Fruit fly (Drosophila melanogaster) whole organism, prepupa: ENCODE measurements around the gene AANATL2.
A peak's percentile ranks its signal among the peaks of the same experiment; 100 is the strongest.

Experiments used
- CG10631 ChIP-seq: fragments of 200-800 bp; sonication (Bioruptor generic); optimal IDR thresholded peaks from 2 replicates; lab custom pipeline; 2016; ENCODE audit warnings: missing biosample characterization, missing genetic modification characterization
- CG10669 ChIP-seq: fragments of 200-800 bp; sonication (Bioruptor generic); optimal IDR thresholded peaks from 3 replicates; lab custom pipeline; 2018; ENCODE audit warnings: missing biosample characterization, mild to moderate bottlenecking, missing genetic modification characterization, moderate library complexity
- CG11294 ChIP-seq: fragments of 200-800 bp; sonication (Bioruptor generic); IDR thresholded peaks from 2 replicates; pipeline ENCODE4 v1.3.6; 2022; ENCODE audit warnings: missing biosample characterization, missing genetic modification characterization
- CG11762 ChIP-seq: fragments of 200-800 bp; sonication (Bioruptor generic); optimal IDR thresholded peaks from 3 replicates; lab custom pipeline; 2016; ENCODE audit warnings: missing biosample characterization, missing genetic modification characterization; ENCODE audit not compliant: insufficient read depth
- CG15336 ChIP-seq: fragments of 200-800 bp; sonication (Bioruptor generic); IDR thresholded peaks from 2 replicates; pipeline ENCODE4 v1.3.6; 2022; ENCODE audit warnings: missing biosample characterization, missing genetic modification characterization
- CG16779 ChIP-seq: fragments of 200-800 bp; sonication (Bioruptor generic); optimal IDR thresholded peaks from 3 replicates; lab custom pipeline; 2017; ENCODE audit warnings: missing biosample characterization, mild to moderate bottlenecking, missing genetic modification characterization
- CG3032 ChIP-seq: fragments of 200-800 bp; optimal IDR thresholded peaks from 2 replicates; lab custom pipeline; 2019; ENCODE audit warnings: missing biosample characterization, mild to moderate bottlenecking, missing genetic modification characterization, moderate library complexity
- CG32006 ChIP-seq: fragments of 200-800 bp; sonication (Bioruptor generic); optimal IDR thresholded peaks from 3 replicates; lab custom pipeline; 2017; ENCODE audit warnings: missing biosample characterization, mild to moderate bottlenecking, missing genetic modification characterization
- CG34406 ChIP-seq: fragments of 200-800 bp; sonication (Bioruptor generic); optimal IDR thresholded peaks from 3 replicates; lab custom pipeline; 2016; ENCODE audit warnings: missing biosample characterization, missing genetic modification characterization
- CG3919 ChIP-seq: fragments of 200-800 bp; sonication (Bioruptor generic); optimal IDR thresholded peaks from 3 replicates; lab custom pipeline; 2016; ENCODE audit warnings: missing biosample characterization, missing genetic modification characterization
- CG4318 ChIP-seq: fragments of 200-800 bp; sonication (Bioruptor generic); optimal IDR thresholded peaks from 3 replicates; lab custom pipeline; 2017; ENCODE audit warnings: missing biosample characterization, mild to moderate bottlenecking, missing genetic modification characterization
- CG6163 ChIP-seq: fragments of 200-800 bp; sonication (Bioruptor generic); IDR thresholded peaks from 3 replicates; pipeline ENCODE4 v1.3.6; 2022; ENCODE audit warnings: missing biosample characterization, missing genetic modification characterization
- CG6276 ChIP-seq: fragments of 200-800 bp; sonication (Bioruptor generic); optimal IDR thresholded peaks from 2 replicates; lab custom pipeline; 2017; ENCODE audit warnings: missing biosample characterization, mild to moderate bottlenecking, missing genetic modification characterization
- CG6808 ChIP-seq: fragments of 200-800 bp; sonication (Bioruptor generic); optimal IDR thresholded peaks from 3 replicates; lab custom pipeline; 2017; ENCODE audit warnings: missing biosample characterization, missing genetic modification characterization, mild to moderate bottlenecking, moderate library complexity, missing genetic modification reagents
- CG6854 ChIP-seq: fragments of 200-800 bp; sonication (Bioruptor generic); optimal IDR thresholded peaks from 2 replicates; lab custom pipeline; 2017; ENCODE audit warnings: missing biosample characterization, mild to moderate bottlenecking, missing genetic modification characterization
- CG8119 ChIP-seq: fragments of 200-800 bp; sonication (Bioruptor generic); IDR thresholded peaks from 3 replicates; pipeline ENCODE4 v1.3.6; 2022; ENCODE audit warnings: missing biosample characterization, missing genetic modification characterization
- CG8632 ChIP-seq: fragments of 200-800 bp; sonication (Bioruptor generic); optimal IDR thresholded peaks from 3 replicates; lab custom pipeline; 2016; ENCODE audit warnings: missing biosample characterization, missing genetic modification characterization
- CG9139 ChIP-seq: fragments of 200-800 bp; sonication (Bioruptor generic); optimal IDR thresholded peaks from 3 replicates; lab custom pipeline; 2017; ENCODE audit warnings: missing biosample characterization, mild to moderate bottlenecking, missing genetic modification characterization
- Eip75B ChIP-seq: fragments of 200-800 bp; sonication (Bioruptor generic); optimal IDR thresholded peaks from 3 replicates; lab custom pipeline; 2016; ENCODE audit warnings: missing biosample characterization, missing genetic modification characterization
- Eip78C ChIP-seq: fragments of 200-800 bp; sonication (Bioruptor generic); peaks from one replicate; lab custom pipeline; 2016; ENCODE audit warnings: missing biosample characterization, missing genetic modification characterization
- Ets96B ChIP-seq: fragments of 200-800 bp; optimal IDR thresholded peaks from 2 replicates; lab custom pipeline; 2019; ENCODE audit warnings: missing biosample characterization, mild to moderate bottlenecking, missing genetic modification characterization, moderate library complexity
- Gug ChIP-seq: fragments of 200-800 bp; sonication (Bioruptor generic); IDR thresholded peaks from 2 replicates; pipeline ENCODE4 v1.3.6; 2022; ENCODE audit warnings: missing biosample characterization, missing genetic modification characterization
- Hr39 ChIP-seq: fragments of 200-800 bp; sonication (Bioruptor generic); optimal IDR thresholded peaks from 2 replicates; lab custom pipeline; 2016; ENCODE audit warnings: missing biosample characterization, missing genetic modification characterization
- Hr4 ChIP-seq: fragments of 200-800 bp; sonication (Bioruptor generic); optimal IDR thresholded peaks from 3 replicates; lab custom pipeline; 2016; ENCODE audit warnings: missing biosample characterization, missing genetic modification characterization
- Lpt ChIP-seq: fragments of 200-800 bp; sonication (Bioruptor generic); optimal IDR thresholded peaks from 3 replicates; lab custom pipeline; 2016; ENCODE audit warnings: missing biosample characterization, missing genetic modification characterization
- Met ChIP-seq: fragments of 200-800 bp; sonication (Bioruptor generic); optimal IDR thresholded peaks from 3 replicates; lab custom pipeline; 2016; ENCODE audit warnings: missing biosample characterization, missing genetic modification characterization
- OdsH ChIP-seq: fragments of 200-800 bp; sonication (Bioruptor generic); optimal IDR thresholded peaks from 3 replicates; lab custom pipeline; 2016; ENCODE audit warnings: missing biosample characterization, missing genetic modification characterization
- Sox102F ChIP-seq: fragments of 200-800 bp; sonication (Bioruptor generic); optimal IDR thresholded peaks from 2 replicates; lab custom pipeline; 2016; ENCODE audit warnings: missing biosample characterization, mild to moderate bottlenecking, missing genetic modification characterization
- Sox14 ChIP-seq: fragments of 200-800 bp; sonication (Bioruptor generic); optimal IDR thresholded peaks from 3 replicates; lab custom pipeline; 2016; ENCODE audit warnings: missing biosample characterization, missing genetic modification characterization
- Sox15 ChIP-seq: fragments of 200-800 bp; sonication (Bioruptor generic); optimal IDR thresholded peaks from 3 replicates; lab custom pipeline; 2016; ENCODE audit warnings: missing biosample characterization, missing genetic modification characterization
- achi ChIP-seq: fragments of 200-800 bp; sonication (Bioruptor generic); optimal IDR thresholded peaks from 3 replicates; lab custom pipeline; 2016; ENCODE audit warnings: missing biosample characterization, missing genetic modification characterization
- acj6 ChIP-seq: fragments of 200-800 bp; sonication (Bioruptor generic); optimal IDR thresholded peaks from 3 replicates; lab custom pipeline; 2016; ENCODE audit warnings: missing biosample characterization, missing genetic modification characterization
- dac ChIP-seq: fragments of 200-800 bp; sonication (Bioruptor generic); optimal IDR thresholded peaks from 2 replicates; lab custom pipeline; 2017; ENCODE audit warnings: missing biosample characterization, mild to moderate bottlenecking, missing genetic modification characterization
- dsx ChIP-seq: fragments of 200-800 bp; optimal IDR thresholded peaks from 3 replicates; lab custom pipeline; 2019; ENCODE audit warnings: missing biosample characterization, mild to moderate bottlenecking, missing genetic modification characterization, moderate library complexity; ENCODE audit not compliant: poor library complexity, severe bottlenecking
- eg ChIP-seq: fragments of 200-800 bp; sonication (Bioruptor generic); IDR thresholded peaks from 3 replicates; pipeline ENCODE4 v1.3.6; 2022; ENCODE audit warnings: missing biosample characterization, missing genetic modification characterization
- esn ChIP-seq: fragments of 200-800 bp; sonication (Bioruptor generic); optimal IDR thresholded peaks from 2 replicates; lab custom pipeline; 2016; ENCODE audit warnings: missing biosample characterization, mild to moderate bottlenecking, missing genetic modification characterization, moderate library complexity
- fd59A ChIP-seq: fragments of 200-800 bp; sonication (Bioruptor generic); optimal IDR thresholded peaks from 2 replicates; lab custom pipeline; 2017; ENCODE audit warnings: missing biosample characterization, mild to moderate bottlenecking, missing genetic modification characterization, missing genetic modification reagents
- lz ChIP-seq: fragments of 200-800 bp; sonication (Bioruptor generic); optimal IDR thresholded peaks from 3 replicates; lab custom pipeline; 2016; ENCODE audit warnings: missing biosample characterization, missing genetic modification characterization
- net ChIP-seq: fragments of 200-800 bp; sonication (Bioruptor generic); optimal IDR thresholded peaks from 3 replicates; lab custom pipeline; 2016; ENCODE audit warnings: missing biosample characterization, missing genetic modification characterization
- pdm3 ChIP-seq: fragments of 200-800 bp; sonication (Bioruptor generic); optimal IDR thresholded peaks from 3 replicates; lab custom pipeline; 2016; ENCODE audit warnings: missing biosample characterization, missing genetic modification characterization
- salr ChIP-seq, 2 experiments: fragments of 200-800 bp; sonication (Bioruptor generic); optimal IDR thresholded peaks; 3 replicates each; lab custom pipeline; 2016 to 2018; ENCODE audit warnings: missing biosample characterization in 2 of 2, missing genetic modification characterization in 2 of 2, mild to moderate bottlenecking in 1 of 2
- svp ChIP-seq: fragments of 200-800 bp; sonication (Bioruptor generic); peaks from one replicate; lab custom pipeline; 2016; ENCODE audit warnings: missing biosample characterization, missing genetic modification characterization
- topi ChIP-seq: fragments of 200-800 bp; sonication (Bioruptor generic); optimal IDR thresholded peaks from 3 replicates; lab custom pipeline; 2016; ENCODE audit warnings: missing biosample characterization, missing genetic modification characterization

The AANATL2 gene

DNA sequence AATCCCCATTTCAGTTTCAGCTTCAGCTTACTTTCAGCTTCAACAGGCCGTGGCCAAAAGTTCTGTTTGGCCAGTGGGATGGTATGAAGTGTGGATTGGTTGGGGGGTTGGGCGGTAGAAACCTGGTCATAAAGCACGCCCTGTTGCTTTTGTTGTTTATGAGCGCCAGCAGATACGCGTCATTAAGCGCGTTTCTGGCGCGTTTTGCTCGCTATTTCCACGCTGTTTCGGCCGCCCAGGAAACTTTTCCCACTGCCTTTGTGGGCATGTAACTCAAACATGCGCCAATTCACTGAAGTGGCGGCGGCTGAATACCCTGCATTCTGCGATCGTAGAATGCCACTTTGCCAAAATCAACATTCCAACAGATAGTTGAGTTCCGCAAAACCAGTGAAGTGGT, 20.3 kb downstream of the AANATL2 start:
- TF ChIP-seq CG16779 (no peak), Sox15 (GFP tag; lab: Kevin White, UChicago) (no peak)

DNA sequence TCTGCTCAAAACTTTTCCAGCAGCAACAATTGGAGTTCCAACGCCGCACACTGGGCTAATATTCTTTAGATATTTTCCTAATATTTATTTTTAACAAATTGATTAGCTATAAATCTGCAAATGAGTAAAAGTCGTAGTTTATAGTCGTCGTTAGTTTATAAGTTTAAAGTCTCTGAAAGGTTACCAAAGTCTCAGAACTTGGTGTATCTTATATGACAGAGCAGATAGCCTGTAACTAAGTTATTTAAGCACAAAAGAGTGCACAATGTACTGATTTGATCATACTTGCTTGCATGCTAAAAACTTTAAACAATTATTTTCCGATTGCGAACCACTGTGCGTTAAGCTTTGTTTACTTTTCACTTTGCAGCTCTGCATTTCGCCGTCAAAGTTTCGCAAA, 21.2 kb downstream of the AANATL2 start:
- TF ChIP-seq pdm3 (peak; percentile 45), Met (peak; percentile 11), CG6276 (GFP tag; lab: Kevin White, UChicago) (peak; percentile 70), CG4318 (GFP tag; lab: Kevin White, UChicago) (peak; percentile 46), CG6808 (peak; percentile 20), CG11762 (GFP tag; lab: Kevin White, UChicago) (peak; percentile 15), Ets96B (tag; lab: Kevin White, UChicago) (no peak), lz (GFP tag; lab: Kevin White, UChicago) (peak; percentile 0), esn (GFP tag; lab: Kevin White, UChicago) (peak; percentile 10), CG34406 (GFP tag; lab: Kevin White, UChicago) (no peak), dsx (no peak), CG15336 (GFP tag; lab: Robert Waterston, UW) (peak; percentile 69; the same call in 1 of the 2 replicates), CG11294 (GFP tag; lab: Robert Waterston, UW) (no peak), salr (GFP tag; optimal IDR thresholded peaks at IDR 0.05; lab: Kevin White, UChicago) (peak in 1 of 2 experiments; percentile 13), OdsH (GFP tag; lab: Kevin White, UChicago) (peak; percentile 46), net (GFP tag; lab: Kevin White, UChicago) (peak; percentile 36), topi (GFP tag; lab: Kevin White, UChicago) (peak; percentile 0), Sox15 (GFP tag; lab: Kevin White, UChicago) (no peak), CG8632 (GFP tag; lab: Kevin White, UChicago) (peak; percentile 1), CG32006 (GFP tag; lab: Kevin White, UChicago) (peak; percentile 77), CG3032 (peak; percentile 7), CG10631 (peak; percentile 29), Lpt (GFP tag; lab: Kevin White, UChicago) (no peak), Eip75B (peak; percentile 31), dac (GFP tag; lab: Kevin White, UChicago) (peak; percentile 38), CG8119 (peak; percentile 61), CG10669 (GFP tag; lab: Kevin White, UChicago) (peak; percentile 17), acj6 (GFP tag; lab: Kevin White, UChicago) (peak; percentile 26), achi (GFP tag; lab: Kevin White, UChicago) (peak; percentile 42), Hr4 (peak; percentile 69), Hr39 (GFP tag; lab: Kevin White, UChicago) (no peak), fd59A (peak; percentile 29), Gug (GFP tag; lab: Robert Waterston, UW) (peak; percentile 24; the same call in 1 of the 2 replicates), Eip78C (peak; percentile 83), svp (GFP tag; lab: Kevin White, UChicago) (peak; percentile 66), CG9139 (GFP tag; lab: Kevin White, UChicago) (no peak), Sox14 (peak; percentile 28), CG3919 (peak; percentile 12), CG6854 (no peak), CG6163 (GFP tag; lab: Robert Waterston, UW) (no peak), CG16779 (peak; percentile 7), Sox102F (GFP tag; lab: Kevin White, UChicago) (no peak), eg (GFP tag; lab: Robert Waterston, UW) (peak; percentile 60; the same call in 1 of the 3 replicates)
